Fruit fly (Drosophila melanogaster) whole organism, embryonic: Measurements from ENCODE around the gene CG16964.

ENCODE experiments used
- Abd-B ChIP-seq: fragments of 200-800 bp; sonication (Bioruptor generic); optimal IDR thresholded peaks from 2 replicates; lab custom pipeline; 2018; ENCODE audit warnings: missing biosample characterization, mild to moderate bottlenecking, missing genetic modification characterization, moderate library complexity
- CG10267 ChIP-seq: fragments of 200-800 bp; sonication (Bioruptor generic); optimal IDR thresholded peaks from 2 replicates; lab custom pipeline; 2018; ENCODE audit warnings: missing biosample characterization, mild to moderate bottlenecking, missing genetic modification characterization, moderate library complexity
- CG13624 ChIP-seq: fragments of 200-800 bp; sonication (Bioruptor generic); optimal IDR thresholded peaks from 2 replicates; lab custom pipeline; 2016; ENCODE audit warnings: missing biosample characterization, missing genetic modification characterization
- CG14860 ChIP-seq: fragments of 200-800 bp; sonication (Bioruptor generic); IDR thresholded peaks from 3 replicates; pipeline ENCODE4 v1.3.6; 2022; ENCODE audit warnings: missing biosample characterization, missing genetic modification characterization; ENCODE audit not compliant: partially characterized antibody
- CG18011 ChIP-seq: fragments of 200-800 bp; sonication (Bioruptor generic); optimal IDR thresholded peaks from 2 replicates; lab custom pipeline; 2017; ENCODE audit warnings: missing biosample characterization, missing genetic modification characterization, mild to moderate bottlenecking, moderate library complexity, missing genotype
- CG18476 ChIP-seq: fragments of 200-800 bp; sonication (Bioruptor generic); optimal IDR thresholded peaks from 2 replicates; lab custom pipeline; 2016; ENCODE audit warnings: missing biosample characterization, mild to moderate bottlenecking, missing genetic modification characterization
- CG31365 ChIP-seq: fragments of 200-800 bp; sonication (Bioruptor generic); optimal IDR thresholded peaks from 2 replicates; lab custom pipeline; 2018; ENCODE audit warnings: missing biosample characterization, mild to moderate bottlenecking, missing genetic modification characterization
- CG3281 ChIP-seq: fragments of 200-800 bp; sonication (Bioruptor generic); optimal IDR thresholded peaks from 3 replicates; lab custom pipeline; 2017; ENCODE audit warnings: missing biosample characterization, mild to moderate bottlenecking, missing genetic modification characterization
- CG34376 ChIP-seq: fragments of 200-800 bp; sonication (Bioruptor generic); optimal IDR thresholded peaks from 2 replicates; lab custom pipeline; 2018; ENCODE audit warnings: missing biosample characterization, mild to moderate bottlenecking, missing genetic modification characterization
- CG4617 ChIP-seq: fragments of 200-800 bp; sonication (Bioruptor generic); optimal IDR thresholded peaks from 3 replicates; lab custom pipeline; 2016; ENCODE audit warnings: missing biosample characterization, missing genetic modification characterization, borderline replicate concordance
- CG6689 ChIP-seq: fragments of 200-800 bp; sonication (Bioruptor generic); IDR thresholded peaks from 2 replicates; pipeline ENCODE4 v1.3.6; 2022; ENCODE audit warnings: missing biosample characterization, missing genetic modification characterization
- CG7839 ChIP-seq: fragments of 200-800 bp; sonication (Bioruptor generic); optimal IDR thresholded peaks from 3 replicates; lab custom pipeline; 2018; ENCODE audit warnings: missing biosample characterization, mild to moderate bottlenecking, missing genetic modification characterization, moderate library complexity
- CG7987 ChIP-seq: fragments of 200-800 bp; sonication (Bioruptor generic); optimal IDR thresholded peaks from 2 replicates; lab custom pipeline; 2018; ENCODE audit warnings: missing biosample characterization, mild to moderate bottlenecking, missing genetic modification characterization, moderate library complexity
- CG9215 ChIP-seq: fragments of 200-800 bp; sonication (Bioruptor generic); IDR thresholded peaks from 2 replicates; pipeline ENCODE4 v1.3.6; 2022; ENCODE audit warnings: missing biosample characterization, missing genetic modification characterization
- CG9932 ChIP-seq: fragments of 200-800 bp; sonication (Bioruptor generic); IDR thresholded peaks from 2 replicates; pipeline ENCODE4 v1.3.6; 2022; ENCODE audit warnings: missing biosample characterization, missing genetic modification characterization
- CkIIα-i1 ChIP-seq: fragments of 200-800 bp; sonication (Bioruptor generic); IDR thresholded peaks from 2 replicates; pipeline ENCODE4 v1.3.6; 2022; ENCODE audit warnings: missing biosample characterization, missing genetic modification characterization
- Dek ChIP-seq: fragments of 200-800 bp; sonication (Bioruptor generic); optimal IDR thresholded peaks from 3 replicates; lab custom pipeline; 2019; ENCODE audit warnings: missing biosample characterization, mild to moderate bottlenecking, missing genetic modification characterization, moderate library complexity
- Doc2 ChIP-seq: fragments of 200-800 bp; sonication (Bioruptor generic); IDR thresholded peaks from 2 replicates; pipeline ENCODE4 v1.3.6; 2022; ENCODE audit warnings: missing biosample characterization, missing genetic modification characterization
- Dref ChIP-seq: fragments of 200-800 bp; sonication (Bioruptor generic); IDR thresholded peaks from 2 replicates; pipeline ENCODE4 v1.3.6; 2022; ENCODE audit warnings: missing biosample characterization, missing genetic modification characterization
- Hey ChIP-seq: fragments of 200-800 bp; sonication (Bioruptor generic); optimal IDR thresholded peaks from 3 replicates; lab custom pipeline; 2018; ENCODE audit warnings: missing biosample characterization, mild to moderate bottlenecking, missing genetic modification characterization
- HmgZ ChIP-seq: fragments of 200-800 bp; sonication (Bioruptor generic); optimal IDR thresholded peaks from 2 replicates; lab custom pipeline; 2018; ENCODE audit warnings: missing biosample characterization, mild to moderate bottlenecking, missing genetic modification characterization
- Hr3 ChIP-seq: fragments of 200-800 bp; sonication (Bioruptor generic); optimal IDR thresholded peaks from 3 replicates; lab custom pipeline; 2016; ENCODE audit warnings: missing biosample characterization, missing genetic modification characterization
- Hr78 ChIP-seq, 2 experiments: fragments of 200-800 bp in 1 of 2; fragments of >200 bp in 1 of 2; sonication (Bioruptor generic) in 1 of 2; optimal IDR thresholded peaks; 2 replicates each; lab custom pipeline; 2017 to 2019; ENCODE audit warnings: missing biosample characterization in 2 of 2, missing genetic modification characterization in 2 of 2, mild to moderate bottlenecking in 1 of 2, moderate library complexity in 1 of 2
- Mes4 ChIP-seq: fragments of 200-800 bp; sonication (Bioruptor generic); optimal IDR thresholded peaks from 2 replicates; lab custom pipeline; 2016; ENCODE audit warnings: missing biosample characterization, missing genetic modification characterization
- Rfx ChIP-seq: fragments of 200-800 bp; sonication (Bioruptor generic); IDR thresholded peaks from 2 replicates; pipeline ENCODE4 v1.3.6; 2022; ENCODE audit warnings: missing biosample characterization, missing genetic modification characterization
- Side ChIP-seq: fragments of 200-800 bp; sonication (Bioruptor generic); optimal IDR thresholded peaks from 2 replicates; lab custom pipeline; 2016; ENCODE audit warnings: missing biosample characterization, missing genetic modification characterization
- TFAM ChIP-seq: fragments of 200-800 bp; sonication (Bioruptor generic); optimal IDR thresholded peaks from 2 replicates; lab custom pipeline; 2017; ENCODE audit warnings: missing biosample characterization, missing genetic modification characterization, inconsistent platforms
- chif ChIP-seq, 2 experiments: fragments of 200-800 bp; sonication (Bioruptor generic); optimal IDR thresholded peaks; 3 replicates each; lab custom pipeline; 2016; ENCODE audit warnings: missing biosample characterization in 2 of 2, missing genetic modification characterization in 2 of 2
- chn ChIP-seq: fragments of 200-800 bp; sonication (Bioruptor generic); optimal IDR thresholded peaks from 2 replicates; lab custom pipeline; 2016; ENCODE audit warnings: missing biosample characterization, missing genetic modification characterization
- disco-r ChIP-seq: fragments of 200-800 bp; sonication (Bioruptor generic); optimal IDR thresholded peaks from 2 replicates; lab custom pipeline; 2016; ENCODE audit warnings: missing biosample characterization, missing genetic modification characterization
- dm ChIP-seq: fragments of 200-800 bp; sonication (Bioruptor generic); optimal IDR thresholded peaks from 3 replicates; lab custom pipeline; 2016; ENCODE audit warnings: missing biosample characterization, missing genetic modification characterization
- en ChIP-seq: fragments of 200-800 bp; sonication (Bioruptor generic); optimal IDR thresholded peaks from 2 replicates; lab custom pipeline; 2016; ENCODE audit warnings: missing biosample characterization, missing genetic modification characterization
- ewg ChIP-seq: fragments of 200-800 bp; sonication (Bioruptor generic); optimal IDR thresholded peaks from 3 replicates; lab custom pipeline; 2017; ENCODE audit warnings: mild to moderate bottlenecking, missing biosample characterization, missing genetic modification reagents, missing genetic modification characterization
- gsb ChIP-seq: fragments of 200-800 bp; sonication (Bioruptor generic); IDR thresholded peaks from 2 replicates; pipeline ENCODE4 v1.3.6; 2022; ENCODE audit warnings: missing biosample characterization, missing genetic modification characterization
- gt ChIP-seq: fragments of 200-800 bp; sonication (Bioruptor generic); IDR thresholded peaks from 2 replicates; pipeline ENCODE4 v1.3.6; 2022; ENCODE audit warnings: missing biosample characterization, missing genetic modification characterization
- her ChIP-seq: fragments of 200-800 bp; sonication (Bioruptor generic); optimal IDR thresholded peaks from 2 replicates; lab custom pipeline; 2016; ENCODE audit warnings: missing biosample characterization, missing genetic modification characterization
- jumu ChIP-seq: fragments of 200-800 bp; sonication (Bioruptor generic); optimal IDR thresholded peaks from 3 replicates; lab custom pipeline; 2016; ENCODE audit warnings: missing biosample characterization, missing genetic modification characterization
- kni ChIP-seq: fragments of 200-800 bp; sonication (Bioruptor generic); optimal IDR thresholded peaks from 3 replicates; lab custom pipeline; 2017; ENCODE audit warnings: mild to moderate bottlenecking, missing biosample characterization, missing genetic modification reagents, missing genetic modification characterization
- lmd ChIP-seq: fragments of 200-800 bp; sonication (Bioruptor generic); IDR thresholded peaks from 2 replicates; pipeline ENCODE4 v1.3.6; 2022; ENCODE audit warnings: missing biosample characterization, missing genetic modification characterization
- mam ChIP-seq: fragments of 200-800 bp; sonication (Bioruptor generic); optimal IDR thresholded peaks from 3 replicates; lab custom pipeline; 2016; ENCODE audit warnings: missing biosample characterization, missing genetic modification characterization
- mld ChIP-seq: fragments of 200-800 bp; sonication (Bioruptor generic); IDR thresholded peaks from 3 replicates; pipeline ENCODE4 v1.3.6; 2022; ENCODE audit warnings: missing biosample characterization, missing genetic modification characterization; ENCODE audit not compliant: partially characterized antibody
- nmo ChIP-seq: fragments of 200-800 bp; sonication (Bioruptor generic); optimal IDR thresholded peaks from 2 replicates; lab custom pipeline; 2018; ENCODE audit warnings: missing biosample characterization, mild to moderate bottlenecking, missing genetic modification characterization, moderate library complexity
- p53 ChIP-seq: fragments of 200-800 bp; sonication (Bioruptor generic); optimal IDR thresholded peaks from 2 replicates; lab custom pipeline; 2016; ENCODE audit warnings: missing biosample characterization, missing genetic modification characterization
- pho ChIP-seq: fragments of 200-800 bp; sonication (Bioruptor generic); optimal IDR thresholded peaks from 2 replicates; lab custom pipeline; 2016; ENCODE audit warnings: missing biosample characterization, missing genetic modification characterization
- prd ChIP-seq, 3 experiments: fragments of >200 bp in 2 of 3; fragments of 200-800 bp in 1 of 3; sonication (Bioruptor generic) in 1 of 3; optimal IDR thresholded peaks in 2 of 3; IDR thresholded peaks in 1 of 3; 2 replicates in 2 of 3; 3 replicates in 1 of 3; pipeline versions ENCODE4 v1.3.6 to Lab custom; 2017 to 2022; ENCODE audit warnings: missing biosample characterization in 1 of 3, missing genetic modification characterization in 1 of 3
- repo ChIP-seq: fragments of 200-800 bp; sonication (Bioruptor generic); optimal IDR thresholded peaks from 2 replicates; lab custom pipeline; 2016; ENCODE audit warnings: missing biosample characterization, missing genetic modification characterization
- scrt ChIP-seq: fragments of 200-800 bp; sonication (Bioruptor generic); optimal IDR thresholded peaks from 2 replicates; lab custom pipeline; 2018; ENCODE audit warnings: missing biosample characterization, mild to moderate bottlenecking, missing genetic modification characterization, moderate library complexity
- so ChIP-seq: fragments of 200-800 bp; sonication (Bioruptor generic); IDR thresholded peaks from 3 replicates; pipeline ENCODE4 v1.3.6; 2022; ENCODE audit warnings: missing biosample characterization, missing genetic modification characterization
- trem ChIP-seq: fragments of 200-800 bp; optimal IDR thresholded peaks from 3 replicates; lab custom pipeline; 2019; ENCODE audit warnings: missing biosample characterization, mild to moderate bottlenecking, missing genetic modification characterization, moderate library complexity
- vvl ChIP-seq: fragments of 200-800 bp; sonication (Bioruptor generic); IDR thresholded peaks from 2 replicates; pipeline ENCODE4 v1.3.6; 2022; ENCODE audit warnings: missing biosample characterization, missing genetic modification characterization
- zen ChIP-seq: fragments of 200-800 bp; sonication (Bioruptor generic); optimal IDR thresholded peaks from 3 replicates; lab custom pipeline; 2018; ENCODE audit warnings: missing biosample characterization, mild to moderate bottlenecking, missing genetic modification characterization, moderate library complexity

The CG16964 gene

dm6 chr2L:11987945-11988344, 40.2 kb downstream of the CG16964 start, which contains the start of the genes CG6686 and CG34163 (continued):
- TF ChIP-seq TFAM (GFP tag; lab: Kevin White, UChicago) = no peak
- TF ChIP-seq CG13624 = peak; percentile 65
- no peak for TF ChIP-seq her (GFP tag; lab: Kevin White, UChicago)
- peak; percentile 46 for TF ChIP-seq Abd-B (GFP tag; lab: Kevin White, UChicago)
- no peak for TF ChIP-seq scrt (GFP tag; lab: Kevin White, UChicago)
- no peak for TF ChIP-seq CG14860
- TF ChIP-seq CG10267 (tag; lab: Kevin White, UChicago) = peak; percentile 49
- TF ChIP-seq dm (GFP tag; lab: Kevin White, UChicago) = peak; percentile 92
- peak; percentile 31 to 37 for TF ChIP-seq chif (GFP tag; optimal IDR thresholded peaks at IDR 0.05; lab: Kevin White, UChicago)
- TF ChIP-seq zen (tag; lab: Kevin White, UChicago) = peak; percentile 44
- no peak for TF ChIP-seq so (GFP tag; lab: Robert Waterston, UW)
- TF ChIP-seq CG9932 (GFP tag; lab: Robert Waterston, UW) = peak; percentile 56
- no peak; the same call in 1 of the 2 replicates for TF ChIP-seq lmd
- no peak for TF ChIP-seq p53 (GFP tag; lab: Kevin White, UChicago)
- TF ChIP-seq chn (GFP tag; lab: Kevin White, UChicago) = peak; percentile 21
- TF ChIP-seq Hr78 (GFP tag; optimal IDR thresholded peaks at IDR 0.05; lab: Kevin White, UChicago) = no peak
- peak; percentile 69 for TF ChIP-seq nmo (GFP tag; lab: Kevin White, UChicago)
- no peak for TF ChIP-seq CkIIα-i1 (GFP tag; lab: Robert Waterston, UW)
- no peak for TF ChIP-seq Mes4
- no peak for TF ChIP-seq Doc2 (GFP tag; lab: Robert Waterston, UW)
- TF ChIP-seq en (GFP tag; lab: Kevin White, UChicago) = no peak
- no peak for TF ChIP-seq gt
- no peak for TF ChIP-seq Rfx (GFP tag; lab: Robert Waterston, UW)
- TF ChIP-seq trem = peak; percentile 70
- no peak for TF ChIP-seq CG31365 (tag; lab: Kevin White, UChicago)
- peak; percentile 53 for TF ChIP-seq jumu (GFP tag; lab: Kevin White, UChicago)
- peak; percentile 44 for TF ChIP-seq mam (GFP tag; lab: Kevin White, UChicago)
- TF ChIP-seq Side (GFP tag; lab: Kevin White, UChicago) = no peak
- peak; percentile 35 for TF ChIP-seq CG18476
- 0 out of 2 replicates have a peak, but pooled peaks have one; percentile 27 for TF ChIP-seq CG6689 (GFP tag; lab: Robert Waterston, UW)
- peak; percentile 53 for TF ChIP-seq pho
- TF ChIP-seq Hey (tag; lab: Kevin White, UChicago) = no peak
- TF ChIP-seq CG7987 (GFP tag; lab: Kevin White, UChicago) = no peak
- no peak for TF ChIP-seq kni (GFP tag; lab: Kevin White, UChicago)
- TF ChIP-seq CG18011 (GFP tag; lab: Kevin White, UChicago) = peak; percentile 14
- TF ChIP-seq Hr3 = peak; percentile 55
- no peak for TF ChIP-seq repo
- TF ChIP-seq Dek (tag; lab: Kevin White, UChicago) = no peak
- peak; percentile 45 for TF ChIP-seq CG7839
- TF ChIP-seq Dref (GFP tag; lab: Robert Waterston, UW) = no peak
- peak; percentile 88 for TF ChIP-seq CG4617 (GFP tag; lab: Kevin White, UChicago)
- TF ChIP-seq disco-r (GFP tag; lab: Kevin White, UChicago) = no peak
- peak; percentile 35 for TF ChIP-seq CG3281 (GFP tag; lab: Kevin White, UChicago)
- peak; percentile 17 for TF ChIP-seq CG34376 (GFP tag; lab: Kevin White, UChicago)
- TF ChIP-seq mld = no peak
- TF ChIP-seq ewg (GFP tag; lab: Kevin White, UChicago) = no peak
- peak; percentile 38 for TF ChIP-seq HmgZ (tag; lab: Kevin White, UChicago)
- TF ChIP-seq gsb (GFP tag; lab: Robert Waterston, UW) = no peak
- peak; percentile 40; the same call in 1 of the 2 replicates for TF ChIP-seq vvl
- TF ChIP-seq prd (optimal IDR thresholded peaks at IDR 0.05; lab: Kevin White, UChicago) = no peak
- peak; percentile 46; the same call in 1 of the 3 replicates for TF ChIP-seq prd (GFP tag; IDR thresholded peaks at IDR 0.05; lab: Robert Waterston, UW)
- no peak for TF ChIP-seq CG9215
